Worm (Caenorhabditis elegans) whole organism, L1 larva: ENCODE measurements around the gene F45E1.2.

Source experiments
- C04F5.9 ChIP-seq: sonication (generic microtip); optimal IDR thresholded peaks from 2 replicates; lab custom pipeline; 2016; ENCODE audit warnings: missing genetic modification characterization, missing compliant biosample characterization
- ceh-63 ChIP-seq: fragments of 200-800 bp; sonication (Bioruptor generic); optimal IDR thresholded peaks from 2 replicates; lab custom pipeline; 2018; ENCODE audit warnings: mild to moderate bottlenecking, missing genetic modification characterization, missing compliant biosample characterization
- ceh-8 ChIP-seq: fragments of 200-800 bp; sonication (Bioruptor generic); optimal IDR thresholded peaks from 2 replicates; lab custom pipeline; 2018; ENCODE audit warnings: mild to moderate bottlenecking, missing genetic modification characterization, moderate library complexity, missing compliant biosample characterization
- ceh-82 ChIP-seq, 3 experiments: fragments of 150-350 bp in 1 of 3; sonication (generic microtip) in 2 of 3; optimal IDR thresholded peaks; 2 replicates each; lab custom pipeline; 2014 to 2017; ENCODE audit warnings: missing biosample characterization in 3 of 3, missing genetic modification characterization in 3 of 3
- ceh-88 ChIP-seq: fragments of 200-800 bp; sonication (Bioruptor generic); IDR thresholded peaks from 2 replicates; pipeline ENCODE4 v1.3.6; 2022; ENCODE audit warnings: missing genetic modification characterization, missing compliant biosample characterization
- dsc-1 ChIP-seq: sonication (generic microtip); optimal IDR thresholded peaks from 2 replicates; lab custom pipeline; 2016; ENCODE audit warnings: mild to moderate bottlenecking, missing genetic modification characterization, missing compliant biosample characterization
- efl-1 ChIP-seq, 4 experiments: fragments of 150-350 bp; optimal IDR thresholded peaks in 3 of 4; peaks in 1 of 4; 1 replicate in 1 of 4; 2 replicates in 3 of 4; lab custom pipeline; 2014; ENCODE audit warnings: missing biosample characterization in 2 of 4, missing genetic modification characterization in 2 of 4, missing genetic modification reagents in 2 of 4
- egl-13 ChIP-seq: sonication (generic microtip); optimal IDR thresholded peaks from 2 replicates; lab custom pipeline; 2016; ENCODE audit warnings: missing genotype, missing genetic modification reagents, missing genetic modification characterization, missing compliant biosample characterization
- elt-2 ChIP-seq: sonication (generic microtip); optimal IDR thresholded peaks from 2 replicates; lab custom pipeline; 2016; ENCODE audit warnings: missing genetic modification characterization, mild to moderate bottlenecking, inconsistent platforms, missing compliant biosample characterization, missing genetic modification reagents
- fkh-8 ChIP-seq: sonication (generic microtip); optimal IDR thresholded peaks from 2 replicates; lab custom pipeline; 2016; ENCODE audit warnings: mild to moderate bottlenecking, missing genetic modification characterization, missing compliant biosample characterization
- hlh-17 ChIP-seq: fragments of 200-800 bp; sonication (Bioruptor generic); optimal IDR thresholded peaks from 2 replicates; lab custom pipeline; 2018; ENCODE audit warnings: missing genetic modification characterization, mild to moderate bottlenecking, missing compliant biosample characterization, moderate library complexity, borderline replicate concordance
- hlh-4 ChIP-seq: sonication (generic microtip); optimal IDR thresholded peaks from 2 replicates; lab custom pipeline; 2016; ENCODE audit warnings: mild to moderate bottlenecking, missing genetic modification characterization, missing compliant biosample characterization
- irx-1 ChIP-seq: sonication (generic microtip); optimal IDR thresholded peaks from 2 replicates; lab custom pipeline; 2016; ENCODE audit warnings: missing genetic modification characterization, missing compliant biosample characterization
- isw-1 ChIP-seq: fragments of 200-800 bp; sonication (Bioruptor generic); IDR thresholded peaks from 2 replicates; pipeline ENCODE4 v1.3.6; 2022; ENCODE audit warnings: missing genetic modification characterization, missing compliant biosample characterization
- lin-14 ChIP-seq: fragments of 200-800 bp; sonication (Bioruptor generic); optimal IDR thresholded peaks from 2 replicates; lab custom pipeline; 2018; ENCODE audit warnings: mild to moderate bottlenecking, missing genetic modification characterization, moderate library complexity, missing compliant biosample characterization
- lin-35 ChIP-seq, 2 experiments: fragments of 150-350 bp; optimal IDR thresholded peaks; 2 replicates each; lab custom pipeline; 2014; ENCODE audit warnings: missing biosample characterization in 2 of 2, missing genetic modification characterization in 2 of 2, missing genetic modification reagents in 2 of 2
- lsy-2 ChIP-seq, 2 experiments: fragments of 150-350 bp; optimal IDR thresholded peaks; 2 replicates each; lab custom pipeline; 2014; ENCODE audit warnings: missing biosample characterization in 2 of 2, missing genetic modification characterization in 2 of 2
- mab-9 ChIP-seq: fragments of 200-800 bp; sonication (Bioruptor generic); IDR thresholded peaks from 2 replicates; pipeline ENCODE4 v1.3.6; 2022; ENCODE audit warnings: missing genetic modification reagents, missing genetic modification characterization, missing compliant biosample characterization
- mdl-1 ChIP-seq, 2 experiments: fragments of 150-350 bp; optimal IDR thresholded peaks; 2 replicates each; lab custom pipeline; 2014 to 2017; ENCODE audit warnings: missing biosample characterization in 2 of 2, missing genetic modification characterization in 2 of 2, inconsistent platforms in 1 of 2
- mef-2 ChIP-seq: fragments of 150-350 bp; optimal IDR thresholded peaks from 2 replicates; lab custom pipeline; 2014; ENCODE audit warnings: missing biosample characterization, missing genetic modification characterization
- nhr-19 ChIP-seq: fragments of 200-800 bp; sonication (Bioruptor generic); conservative IDR thresholded peaks from 2 replicates; pipeline ENCODE4 v1.3.6; 2022; ENCODE audit warnings: missing genetic modification characterization, missing compliant biosample characterization
- nhr-20 ChIP-seq: sonication (generic microtip); optimal IDR thresholded peaks from 2 replicates; lab custom pipeline; 2016; ENCODE audit warnings: mild to moderate bottlenecking, missing genetic modification characterization, missing compliant biosample characterization
- nhr-47 ChIP-seq: sonication (generic microtip); optimal IDR thresholded peaks from 2 replicates; lab custom pipeline; 2016; ENCODE audit warnings: mild to moderate bottlenecking, missing genetic modification characterization, moderate library complexity, missing compliant biosample characterization
- nhr-71 ChIP-seq: sonication (generic microtip); optimal IDR thresholded peaks from 2 replicates; lab custom pipeline; 2016; ENCODE audit warnings: mild to moderate bottlenecking, missing genetic modification characterization, moderate library complexity, missing compliant biosample characterization
- nhr-76 ChIP-seq: sonication (generic microtip); optimal IDR thresholded peaks from 2 replicates; lab custom pipeline; 2017; ENCODE audit warnings: missing biosample characterization, missing genetic modification characterization
- nhr-84 ChIP-seq: sonication (generic microtip); optimal IDR thresholded peaks from 2 replicates; lab custom pipeline; 2017; ENCODE audit warnings: missing biosample characterization, missing genetic modification characterization
- nhr-85 ChIP-seq: sonication (generic microtip); peaks from one replicate; lab custom pipeline; 2016; ENCODE audit warnings: missing genetic modification characterization, inconsistent platforms, missing compliant biosample characterization
- nhr-90 ChIP-seq: sonication (generic microtip); optimal IDR thresholded peaks from 2 replicates; lab custom pipeline; 2016; ENCODE audit warnings: mild to moderate bottlenecking, missing genetic modification characterization, missing compliant biosample characterization; ENCODE audit not compliant: poor library complexity
- pax-3 ChIP-seq: fragments of 200-800 bp; sonication (Bioruptor generic); optimal IDR thresholded peaks from 2 replicates; lab custom pipeline; 2018; ENCODE audit warnings: mild to moderate bottlenecking, missing genetic modification characterization, moderate library complexity, missing compliant biosample characterization
- rnt-1 ChIP-seq: sonication (generic microtip); optimal IDR thresholded peaks from 2 replicates; lab custom pipeline; 2016; ENCODE audit warnings: mild to moderate bottlenecking, missing genetic modification characterization, moderate library complexity, missing compliant biosample characterization
- skn-1 ChIP-seq: fragments of 150-350 bp; optimal IDR thresholded peaks from 2 replicates; lab custom pipeline; 2014; ENCODE audit warnings: missing biosample characterization, missing genetic modification characterization
- snu-23 ChIP-seq: sonication (generic microtip); optimal IDR thresholded peaks from 2 replicates; lab custom pipeline; 2016; ENCODE audit warnings: missing genetic modification characterization, missing compliant biosample characterization
- sptf-1 ChIP-seq: fragments of 150-350 bp; optimal IDR thresholded peaks from 2 replicates; lab custom pipeline; 2014; ENCODE audit warnings: missing biosample characterization, missing genetic modification characterization
- sup-37 ChIP-seq: fragments of 200-800 bp; sonication (Bioruptor generic); optimal IDR thresholded peaks from 2 replicates; lab custom pipeline; 2018; ENCODE audit warnings: mild to moderate bottlenecking, missing genetic modification characterization, missing compliant biosample characterization
- swsn-7 ChIP-seq: sonication (generic microtip); optimal IDR thresholded peaks from 2 replicates; lab custom pipeline; 2016; ENCODE audit warnings: missing genetic modification characterization, missing compliant biosample characterization
- unc-30 ChIP-seq: sonication (generic microtip); optimal IDR thresholded peaks from 2 replicates; lab custom pipeline; 2017; ENCODE audit warnings: missing biosample characterization, missing genetic modification characterization
- zip-4 ChIP-seq: fragments of 200-800 bp; sonication (Bioruptor generic); optimal IDR thresholded peaks from 2 replicates; lab custom pipeline; 2018; ENCODE audit warnings: mild to moderate bottlenecking, missing genetic modification characterization, moderate library complexity, missing compliant biosample characterization

The F45E1.2 gene

ce11 chrX:8014407-8015003 lies 11.0 kb downstream of the F45E1.2 start, which contains the start of gene unk-1:
unk-1 (plus strand) TSS chrX:8014983.
- no peak for TF ChIP-seq nhr-90 (tag; lab: Kevin White, UChicago)
- TF ChIP-seq lin-35 (GFP tag; optimal IDR thresholded peaks at IDR 0.05; lab: Kevin White, UChicago) = peak in 1 of 2 experiments; percentile 13
- no peak for TF ChIP-seq swsn-7 (tag; lab: Kevin White, UChicago)
- peak; percentile 49 for TF ChIP-seq nhr-85 (tag; lab: Kevin White, UChicago)
- TF ChIP-seq lin-14 (GFP tag; lab: Kevin White, UChicago) = peak; percentile 12
- peak; percentile 43 for TF ChIP-seq elt-2

- no peak for TF ChIP-seq hlh-4 (tag; lab: Kevin White, UChicago)
- no peak for TF ChIP-seq ceh-8 (GFP tag; lab: Kevin White, UChicago)
- TF ChIP-seq unc-30 (tag; lab: Kevin White, UChicago) = no peak
- peak; percentile 60 for TF ChIP-seq lin-14 (GFP tag; lab: Kevin White, UChicago)
- no peak for TF ChIP-seq nhr-84 (tag; lab: Kevin White, UChicago)
- peak; percentile 10 for TF ChIP-seq fkh-8
- TF ChIP-seq nhr-71 (tag; lab: Kevin White, UChicago) = peak; percentile 28
- TF ChIP-seq swsn-7 (tag; lab: Kevin White, UChicago) = no peak
- no peak for TF ChIP-seq efl-1 (optimal IDR thresholded peaks at IDR 0.05; lab: Kevin White, UChicago)
- TF ChIP-seq efl-1 (GFP tag; optimal IDR thresholded peaks at IDR 0.05 in 1 of 2; lab: Kevin White, UChicago) = peak in 1 of 2 experiments; percentile 40
- TF ChIP-seq hlh-17 (GFP tag; lab: Kevin White, UChicago) = no peak
- no peak for TF ChIP-seq snu-23 (GFP tag; lab: Kevin White, UChicago)
- peak; percentile 0 for TF ChIP-seq rnt-1
- no peak for TF ChIP-seq sptf-1 (tag; lab: Kevin White, UChicago)
- TF ChIP-seq sup-37 = no peak
- no peak for TF ChIP-seq mdl-1 (tag; optimal IDR thresholded peaks at IDR 0.05; lab: Kevin White, UChicago)
These were observed 12.4 kb downstream of the F45E1.2 start for ce11 chrX:8015889-8016288.

- peak; percentile 46 for TF ChIP-seq fkh-8
- peak in 1 of 3 experiments; percentile 61 for TF ChIP-seq ceh-82 (tag; optimal IDR thresholded peaks at IDR 0.05; lab: Kevin White, UChicago)
- TF ChIP-seq mdl-1 (tag; optimal IDR thresholded peaks at IDR 0.05; lab: Kevin White, UChicago) = peak in 1 of 2 experiments; percentile 16
- TF ChIP-seq ceh-88 = peak; percentile 56
- TF ChIP-seq elt-2 = peak; percentile 5
- TF ChIP-seq snu-23 (GFP tag; lab: Kevin White, UChicago) = peak; percentile 27
- no peak for TF ChIP-seq mef-2 (tag; lab: Kevin White, UChicago)
- TF ChIP-seq nhr-47 = peak; percentile 16
- TF ChIP-seq lin-35 (GFP tag; optimal IDR thresholded peaks at IDR 0.05; lab: Kevin White, UChicago) = peak in 1 of 2 experiments; percentile 20
- no peak for TF ChIP-seq efl-1 (optimal IDR thresholded peaks at IDR 0.05; lab: Kevin White, UChicago)
- peak; percentile 1 to 36 for TF ChIP-seq efl-1 (GFP tag; optimal IDR thresholded peaks at IDR 0.05 in 1 of 2; lab: Kevin White, UChicago)
- TF ChIP-seq nhr-71 (tag; lab: Kevin White, UChicago) = peak; percentile 62
- peak; percentile 47 for TF ChIP-seq skn-1 (tag; lab: Kevin White, UChicago)
- TF ChIP-seq C04F5.9 (tag; lab: Kevin White, UChicago) = no peak
- TF ChIP-seq ceh-63 (GFP tag; lab: Kevin White, UChicago) = no peak
- no peak for TF ChIP-seq sptf-1 (tag; lab: Kevin White, UChicago)
- 0 out of 2 replicates have a peak, but pooled peaks have one; percentile 15 for TF ChIP-seq mab-9 (GFP tag; lab: Robert Waterston, UW)
- peak; percentile 0 for TF ChIP-seq swsn-7 (tag; lab: Kevin White, UChicago)
- TF ChIP-seq nhr-20 (tag; lab: Kevin White, UChicago) = peak; percentile 12
- TF ChIP-seq rnt-1 = peak; percentile 62
- TF ChIP-seq nhr-76 = no peak
- peak; percentile 33 for TF ChIP-seq dsc-1 (tag; lab: Kevin White, UChicago)
- peak; percentile 0 for TF ChIP-seq pax-3 (tag; lab: Kevin White, UChicago)
- no peak for TF ChIP-seq irx-1 (tag; lab: Kevin White, UChicago)
- peak; percentile 2 for TF ChIP-seq sup-37
- TF ChIP-seq ceh-8 (GFP tag; lab: Kevin White, UChicago) = peak; percentile 97
- TF ChIP-seq isw-1 (GFP tag; lab: Robert Waterston, UW) = no peak
- peak; percentile 39; the same call in 1 of the 2 replicates for TF ChIP-seq nhr-19 (GFP tag; lab: Robert Waterston, UW)
- peak; percentile 17 for TF ChIP-seq egl-13
- TF ChIP-seq zip-4 (GFP tag; lab: Kevin White, UChicago) = no peak
- TF ChIP-seq lsy-2 (tag; optimal IDR thresholded peaks at IDR 0.05; lab: Kevin White, UChicago) = peak in 1 of 2 experiments; percentile 45
- TF ChIP-seq lin-14 (GFP tag; lab: Kevin White, UChicago) = peak; percentile 86
These were observed 13.8 kb downstream of the F45E1.2 start for ce11 chrX:8017305-8017704.
